Fruit fly (Drosophila melanogaster) Kc167 (cell line): ENCODE results near the gene CG44040.

Source experiments
- Myc ChIP-seq: fragments of >200 bp; optimal IDR thresholded peaks from 2 replicates; lab custom pipeline; 2017; ENCODE audit warnings: missing external identifiers
- Sin3A ChIP-seq: fragments of >200 bp; optimal IDR thresholded peaks from 2 replicates; lab custom pipeline; 2018; ENCODE audit warnings: missing external identifiers
- h ChIP-seq: fragments of >200 bp; optimal IDR thresholded peaks from 3 replicates; lab custom pipeline; 2018; ENCODE audit warnings: missing external identifiers
- insv ChIP-seq: fragments of >200 bp; optimal IDR thresholded peaks from 3 replicates; lab custom pipeline; 2018; ENCODE audit warnings: missing external identifiers
- psq ChIP-seq: fragments of >200 bp; optimal IDR thresholded peaks from 2 replicates; lab custom pipeline; 2017; ENCODE audit warnings: missing external identifiers
- ttk ChIP-seq: sonication (Bioruptor generic); optimal IDR thresholded peaks from 2 replicates; lab custom pipeline; 2017; ENCODE audit warnings: missing external identifiers

The CG44040 gene

dm6 chr3R:15369742-15370141, 49.6 kb downstream of the CG44040 start, which contains the start of gene CG14868:
TSS of gene CG14868 (minus strand) at chr3R:15369945.
- TF ChIP-seq psq (no peak), ttk (lab: Kevin White, UChicago) (no peak), Myc (lab: Kevin White, UChicago) (no peak), Sin3A (no peak), insv (lab: Kevin White, UChicago) (no peak), h (lab: Kevin White, UChicago) (no peak)
